Fruit fly (Drosophila melanogaster): Measurements from ENCODE around the gene CG31650.

Gene CG31650

dm6 chr2L:5030535-5030934 is 14.0 kb downstream of the CG31650 start:
- TF ChIP-seq Sin3A (optimal IDR thresholded peaks at IDR 0.05) (no peak), h (optimal IDR thresholded peaks at IDR 0.05) (no peak), insv (optimal IDR thresholded peaks at IDR 0.05) (no peak), Myc (optimal IDR thresholded peaks at IDR 0.05) (no peak), psq (optimal IDR thresholded peaks at IDR 0.05) (no peak), ttk (optimal IDR thresholded peaks at IDR 0.05) (no peak)

- TF ChIP-seq Sin3A (optimal IDR thresholded peaks at IDR 0.05) (no peak), h (optimal IDR thresholded peaks at IDR 0.05) (no peak), insv (optimal IDR thresholded peaks at IDR 0.05) (no peak), ttk (optimal IDR thresholded peaks at IDR 0.05) (no peak), Myc (optimal IDR thresholded peaks at IDR 0.05) (no peak), psq (optimal IDR thresholded peaks at IDR 0.05) (no peak)
These were observed 14.8 kb downstream of the CG31650 start for dm6 chr2L:5029809-5030108.

dm6 chr2L:5029049-5029808 is 15.3 kb downstream of the CG31650 start, which contains the start of gene Col4a1:
Col4a1 (plus strand) TSS chr2L:5029609.
- TF ChIP-seq Myc (optimal IDR thresholded peaks at IDR 0.05) (no peak), insv (optimal IDR thresholded peaks at IDR 0.05) (no peak), Sin3A (optimal IDR thresholded peaks at IDR 0.05) (no peak), psq (optimal IDR thresholded peaks at IDR 0.05) (no peak), h (optimal IDR thresholded peaks at IDR 0.05) (no peak), ttk (optimal IDR thresholded peaks at IDR 0.05) (no peak)

dm6 chr2L:5028091-5028490 is 16.4 kb downstream of the CG31650 start, which contains the start of gene vkg:
vkg (minus strand) TSS chr2L:5028191.
- TF ChIP-seq h (optimal IDR thresholded peaks at IDR 0.05), result no peak
- no peak for TF ChIP-seq ttk (optimal IDR thresholded peaks at IDR 0.05)
- no peak for TF ChIP-seq Myc (optimal IDR thresholded peaks at IDR 0.05)
- no peak for TF ChIP-seq insv (optimal IDR thresholded peaks at IDR 0.05)
- TF ChIP-seq Sin3A (optimal IDR thresholded peaks at IDR 0.05), result no peak
- no peak for TF ChIP-seq psq (optimal IDR thresholded peaks at IDR 0.05)

dm6 chr2L:5027321-5028069 is 17.0 kb downstream of the CG31650 start:
- TF ChIP-seq insv (optimal IDR thresholded peaks at IDR 0.05) (no peak), ttk (optimal IDR thresholded peaks at IDR 0.05) (no peak), psq (optimal IDR thresholded peaks at IDR 0.05) (no peak), Myc (optimal IDR thresholded peaks at IDR 0.05) (no peak), h (optimal IDR thresholded peaks at IDR 0.05) (no peak), Sin3A (optimal IDR thresholded peaks at IDR 0.05) (no peak)

- TF ChIP-seq ttk (optimal IDR thresholded peaks at IDR 0.05), result no peak
- TF ChIP-seq insv (optimal IDR thresholded peaks at IDR 0.05), result no peak
- TF ChIP-seq Sin3A (optimal IDR thresholded peaks at IDR 0.05), result no peak
- no peak for TF ChIP-seq psq (optimal IDR thresholded peaks at IDR 0.05)
- TF ChIP-seq h (optimal IDR thresholded peaks at IDR 0.05), result no peak
- no peak for TF ChIP-seq Myc (optimal IDR thresholded peaks at IDR 0.05)
These were observed 19.0 kb downstream of the CG31650 start for dm6 chr2L:5025557-5025956.

- TF ChIP-seq psq (optimal IDR thresholded peaks at IDR 0.05), result no peak
- TF ChIP-seq ttk (optimal IDR thresholded peaks at IDR 0.05), result no peak
- TF ChIP-seq Myc (optimal IDR thresholded peaks at IDR 0.05), result no peak
- TF ChIP-seq insv (optimal IDR thresholded peaks at IDR 0.05), result no peak
These were observed 21.9 kb downstream of the CG31650 start for dm6 chr2L:5022602-5023001.

dm6 chr2L:5020479-5020878 is 24.0 kb downstream of the CG31650 start:
- TF ChIP-seq Sin3A (optimal IDR thresholded peaks at IDR 0.05) (no peak), insv (optimal IDR thresholded peaks at IDR 0.05) (no peak), ttk (optimal IDR thresholded peaks at IDR 0.05) (no peak), psq (optimal IDR thresholded peaks at IDR 0.05) (no peak), Myc (optimal IDR thresholded peaks at IDR 0.05) (no peak), h (optimal IDR thresholded peaks at IDR 0.05) (no peak)

- TF ChIP-seq Myc (optimal IDR thresholded peaks at IDR 0.05) (no peak), Sin3A (optimal IDR thresholded peaks at IDR 0.05) (no peak), ttk (optimal IDR thresholded peaks at IDR 0.05) (no peak), insv (optimal IDR thresholded peaks at IDR 0.05) (no peak), psq (optimal IDR thresholded peaks at IDR 0.05) (no peak), h (optimal IDR thresholded peaks at IDR 0.05) (no peak)
These were observed 33.7 kb downstream of the CG31650 start, which contains the start of the genes CG31917, Tfb5 and SelT for dm6 chr2L:5010784-5011260. CG31917 (minus strand) TSS chr2L:5010834. Tfb5 (minus strand) TSS chr2L:5010834. SelT (plus strand) TSS chr2L:5010922.

dm6 chr2L:5009306-5010030 is 35.0 kb downstream of the CG31650 start, which contains the start of gene Rtnl1:
Rtnl1 (minus strand) TSS chr2L:5009720.
- TF ChIP-seq insv (optimal IDR thresholded peaks at IDR 0.05) (no peak), Myc (optimal IDR thresholded peaks at IDR 0.05) (no peak), Sin3A (optimal IDR thresholded peaks at IDR 0.05) (no peak), h (optimal IDR thresholded peaks at IDR 0.05) (no peak), psq (optimal IDR thresholded peaks at IDR 0.05) (no peak), ttk (optimal IDR thresholded peaks at IDR 0.05) (no peak)

- no peak for TF ChIP-seq Myc (optimal IDR thresholded peaks at IDR 0.05)
- no peak for TF ChIP-seq h (optimal IDR thresholded peaks at IDR 0.05)
- no peak for TF ChIP-seq insv (optimal IDR thresholded peaks at IDR 0.05)
These were observed 37.3 kb downstream of the CG31650 start for dm6 chr2L:5007256-5007655.

dm6 chr2L:5006323-5006722 is 38.2 kb downstream of the CG31650 start:
- TF ChIP-seq ttk (optimal IDR thresholded peaks at IDR 0.05) (no peak), insv (optimal IDR thresholded peaks at IDR 0.05) (no peak), h (optimal IDR thresholded peaks at IDR 0.05) (no peak), psq (optimal IDR thresholded peaks at IDR 0.05) (no peak), Sin3A (optimal IDR thresholded peaks at IDR 0.05) (no peak), Myc (optimal IDR thresholded peaks at IDR 0.05) (no peak)
